Worm (Caenorhabditis elegans) whole organism, L4 larva: ENCODE results near the gene ZK1320.11.
A peak's percentile ranks its signal among the peaks of the same experiment; 100 is the strongest.

Experiments used
- D1046.2 ChIP-seq: fragments of 200-800 bp; sonication (Bioruptor generic); IDR thresholded peaks from 2 replicates; pipeline ENCODE4 v1.3.6; 2022; ENCODE audit warnings: missing genetic modification characterization, missing compliant biosample characterization
- F49E8.2 ChIP-seq: sonication (generic microtip); optimal IDR thresholded peaks from 2 replicates; lab custom pipeline; 2016; ENCODE audit warnings: missing compliant biosample characterization, mild to moderate bottlenecking, missing genetic modification characterization, borderline replicate concordance
- R02D3.7 ChIP-seq: fragments of 150-350 bp; sonication (generic microtip); optimal IDR thresholded peaks from 3 replicates; lab custom pipeline; 2014; ENCODE audit warnings: missing biosample characterization, missing genetic modification characterization
- T20F7.1 ChIP-seq: fragments of 200-800 bp; sonication (Bioruptor generic); optimal IDR thresholded peaks from 2 replicates; lab custom pipeline; 2018; ENCODE audit warnings: mild to moderate bottlenecking, missing genetic modification characterization, missing compliant biosample characterization
- Y105C5A.15 ChIP-seq: fragments of 200-800 bp; sonication (Bioruptor generic); IDR thresholded peaks from 2 replicates; pipeline ENCODE4 v1.3.6; 2022; ENCODE audit warnings: missing genetic modification characterization, missing compliant biosample characterization
- Y48G9A.11 ChIP-seq: fragments of 200-800 bp; sonication (Bioruptor generic); IDR thresholded peaks from 2 replicates; pipeline ENCODE4 v1.3.6; 2022; ENCODE audit warnings: missing genetic modification reagents, missing genetic modification characterization, missing compliant biosample characterization
- Y5F2A.4 ChIP-seq: fragments of 200-800 bp; sonication (Bioruptor generic); optimal IDR thresholded peaks from 2 replicates; lab custom pipeline; 2018; ENCODE audit warnings: mild to moderate bottlenecking, missing genetic modification characterization, missing compliant biosample characterization
- ZK546.5 ChIP-seq, 2 experiments: sonication (generic microtip); optimal IDR thresholded peaks; 2 replicates each; lab custom pipeline; 2017; ENCODE audit warnings: missing biosample characterization in 2 of 2, missing genetic modification characterization in 2 of 2
- aha-1 ChIP-seq: fragments of 150-350 bp; peaks from one replicate; lab custom pipeline; 2014; ENCODE audit warnings: missing biosample characterization, missing genetic modification characterization
- ama-1 ChIP-seq: fragments of 150-350 bp; optimal IDR thresholded peaks from 2 replicates; lab custom pipeline; 2014; ENCODE audit warnings: inconsistent platforms, mixed read lengths
- ceh-20 ChIP-seq: fragments of 200-800 bp; sonication (Bioruptor generic); IDR thresholded peaks from 2 replicates; pipeline ENCODE4 v1.3.6; 2022; ENCODE audit warnings: missing genetic modification reagents, missing genetic modification characterization, missing compliant biosample characterization
- ceh-28 ChIP-seq: fragments of 150-350 bp; optimal IDR thresholded peaks from 2 replicates; lab custom pipeline; 2014; ENCODE audit warnings: missing biosample characterization, missing genetic modification reagents, missing genetic modification characterization
- ceh-44 ChIP-seq: fragments of 200-800 bp; sonication (Bioruptor generic); IDR thresholded peaks from 2 replicates; pipeline ENCODE4 v1.3.6; 2022; ENCODE audit warnings: missing genetic modification reagents, missing genetic modification characterization, missing compliant biosample characterization
- ceh-82 ChIP-seq: sonication (generic microtip); optimal IDR thresholded peaks from 2 replicates; lab custom pipeline; 2017; ENCODE audit warnings: missing biosample characterization, missing genetic modification characterization
- cey-2 ChIP-seq: sonication (generic microtip); optimal IDR thresholded peaks from 3 replicates; lab custom pipeline; 2017; ENCODE audit warnings: missing genetic modification characterization, mild to moderate bottlenecking, missing compliant biosample characterization, antibody characterized with exemption, borderline replicate concordance; ENCODE audit not compliant: insufficient read depth
- ctbp-1 ChIP-seq: fragments of 200-800 bp; sonication (Bioruptor generic); IDR thresholded peaks from 2 replicates; pipeline ENCODE4 v1.3.6; 2022; ENCODE audit warnings: missing genetic modification reagents, missing genetic modification characterization, missing compliant biosample characterization
- daf-12 ChIP-seq: fragments of 150-350 bp; optimal IDR thresholded peaks from 2 replicates; lab custom pipeline; 2014; ENCODE audit warnings: missing biosample characterization, missing genetic modification reagents, missing genetic modification characterization
- daf-16 ChIP-seq, 3 experiments: sonication (generic microtip); optimal IDR thresholded peaks; 2 replicates each; lab custom pipeline; 2016 to 2017; ENCODE audit warnings: missing genetic modification characterization in 3 of 3, missing genetic modification reagents in 3 of 3, mild to moderate bottlenecking in 2 of 3, missing compliant biosample characterization in 2 of 3, missing biosample characterization in 1 of 3, moderate library complexity in 1 of 3
- duxl-1 ChIP-seq: sonication (generic microtip); optimal IDR thresholded peaks from 2 replicates; lab custom pipeline; 2016; ENCODE audit warnings: mild to moderate bottlenecking, missing genetic modification characterization, moderate library complexity, missing compliant biosample characterization; ENCODE audit not compliant: poor library complexity
- dve-1 ChIP-seq: sonication (generic microtip); optimal IDR thresholded peaks from 2 replicates; lab custom pipeline; 2017; ENCODE audit warnings: antibody characterized with exemption, mild to moderate bottlenecking, missing genetic modification characterization, missing compliant biosample characterization; ENCODE audit not compliant: insufficient read depth
- lin-1 ChIP-seq: fragments of 200-800 bp; sonication (Bioruptor generic); IDR thresholded peaks from 2 replicates; pipeline ENCODE4 v1.3.6; 2022; ENCODE audit warnings: missing genetic modification reagents, missing genetic modification characterization, missing compliant biosample characterization
- lin-13 ChIP-seq: fragments of 150-350 bp; optimal IDR thresholded peaks from 2 replicates; lab custom pipeline; 2014; ENCODE audit warnings: missing biosample characterization, missing genetic modification reagents, missing genetic modification characterization
- lir-3 ChIP-seq: sonication (generic microtip); optimal IDR thresholded peaks from 2 replicates; lab custom pipeline; 2016; ENCODE audit warnings: mild to moderate bottlenecking, missing genetic modification characterization, missing compliant biosample characterization
- madf-5 ChIP-seq, 2 experiments: fragments of 200-800 bp; sonication (Bioruptor generic); IDR thresholded peaks; 2 replicates each; pipeline ENCODE4 v1.3.6; 2022; ENCODE audit warnings: missing compliant biosample characterization in 2 of 2, missing genetic modification characterization in 2 of 2
- mdl-1 ChIP-seq, 2 experiments: fragments of 150-350 bp in 1 of 2; sonication (generic microtip) in 1 of 2; optimal IDR thresholded peaks; 2 replicates each; lab custom pipeline; 2014 to 2017; ENCODE audit warnings: missing biosample characterization in 2 of 2, missing genetic modification characterization in 2 of 2
- mes-2 ChIP-seq: sonication (generic microtip); optimal IDR thresholded peaks from 2 replicates; lab custom pipeline; 2016; ENCODE audit warnings: missing genotype, mild to moderate bottlenecking, missing genetic modification characterization, missing compliant biosample characterization; ENCODE audit not compliant: poor library complexity, severe bottlenecking
- nhr-102 ChIP-seq: sonication (generic microtip); optimal IDR thresholded peaks from 2 replicates; lab custom pipeline; 2016; ENCODE audit warnings: mild to moderate bottlenecking, missing genetic modification characterization, moderate library complexity, missing compliant biosample characterization
- nhr-28 ChIP-seq: fragments of 150-350 bp; optimal IDR thresholded peaks from 2 replicates; lab custom pipeline; 2014; ENCODE audit warnings: missing biosample characterization, missing genetic modification characterization
- nhr-76 ChIP-seq: fragments of 150-350 bp; optimal IDR thresholded peaks from 2 replicates; lab custom pipeline; 2014; ENCODE audit warnings: missing biosample characterization, missing genetic modification characterization
- nhr-77 ChIP-seq: fragments of 150-350 bp; optimal IDR thresholded peaks from 2 replicates; lab custom pipeline; 2014; ENCODE audit warnings: missing biosample characterization, missing genetic modification characterization
- sdz-12 ChIP-seq: fragments of 200-800 bp; sonication (Bioruptor generic); optimal IDR thresholded peaks from 2 replicates; lab custom pipeline; 2018; ENCODE audit warnings: mild to moderate bottlenecking, missing genetic modification characterization, missing compliant biosample characterization
- snpc-4 ChIP-seq: fragments of 150-350 bp; optimal IDR thresholded peaks from 2 replicates; lab custom pipeline; 2014; ENCODE audit warnings: missing biosample characterization, missing genetic modification characterization
- spr-1 ChIP-seq: sonication (generic microtip); optimal IDR thresholded peaks from 2 replicates; lab custom pipeline; 2016; ENCODE audit warnings: mild to moderate bottlenecking, missing genetic modification characterization, missing compliant biosample characterization
- unc-39 ChIP-seq: sonication (generic microtip); optimal IDR thresholded peaks from 2 replicates; lab custom pipeline; 2017; ENCODE audit warnings: missing biosample characterization, missing genetic modification characterization
- unc-62 ChIP-seq, 3 experiments: fragments of 150-350 bp in 1 of 3; sonication (generic microtip); optimal IDR thresholded peaks in 2 of 3; peaks in 1 of 3; 1 replicate in 1 of 3; 2 replicates in 2 of 3; lab custom pipeline; 2014 to 2017; ENCODE audit warnings: missing biosample characterization in 3 of 3, missing genetic modification characterization in 3 of 3, missing genetic modification reagents in 3 of 3, missing genotype in 1 of 3
- vab-7 ChIP-seq: fragments of 200-800 bp; sonication (Bioruptor generic); IDR thresholded peaks from 2 replicates; pipeline ENCODE4 v1.3.6; 2022; ENCODE audit warnings: missing genetic modification reagents, missing genetic modification characterization, missing compliant biosample characterization
- zag-1 ChIP-seq: fragments of 150-350 bp; optimal IDR thresholded peaks from 2 replicates; lab custom pipeline; 2014; ENCODE audit warnings: missing biosample characterization, missing genetic modification characterization

The ZK1320.11 gene

ce11 chrII:9668959-9669358 lies 1.5 kb downstream of the ZK1320.11 start, which contains the start of gene taf-8 (continued):
- TF ChIP-seq lin-13 (no peak), ZK546.5 (tag; optimal IDR thresholded peaks at IDR 0.05; lab: Kevin White, UChicago) (no peak), ceh-20 (GFP tag; lab: Robert Waterston, UW) (no peak), cey-2 (tag; lab: Kevin White, UChicago) (no peak), nhr-76 (tag; lab: Kevin White, UChicago) (no peak), ceh-28 (tag; lab: Kevin White, UChicago) (no peak), nhr-77 (tag; lab: Kevin White, UChicago) (no peak), T20F7.1 (GFP tag; lab: Kevin White, UChicago) (peak; percentile 97), aha-1 (tag; lab: Kevin White, UChicago) (peak; percentile 78), daf-12 (tag; lab: Kevin White, UChicago) (no peak), nhr-28 (tag; lab: Kevin White, UChicago) (peak; percentile 9), zag-1 (tag; lab: Kevin White, UChicago) (no peak), daf-16 (GFP tag; optimal IDR thresholded peaks at IDR 0.05; lab: Kevin White, UChicago) (no peak), daf-16 (tag; optimal IDR thresholded peaks at IDR 0.05; lab: Kevin White, UChicago) (peak; percentile 42), Y105C5A.15 (GFP tag; lab: Robert Waterston, UW) (no peak), lin-1 (GFP tag; lab: Robert Waterston, UW) (no peak), lir-3 (no peak), ama-1 (lab: Kevin White, UChicago) (no peak), R02D3.7 (peak; percentile 68), ctbp-1 (no peak), Y5F2A.4 (GFP tag; lab: Kevin White, UChicago) (no peak), unc-62 (GFP tag; optimal IDR thresholded peaks at IDR 0.05 in 1 of 2; lab: Kevin White, UChicago) (peak in 1 of 2 experiments; percentile 59), unc-62 (tag; optimal IDR thresholded peaks at IDR 0.05; lab: Kevin White, UChicago) (no peak)

- TF ChIP-seq vab-7 (GFP tag; lab: Robert Waterston, UW) (no peak), nhr-102 (tag; lab: Kevin White, UChicago) (no peak), sdz-12 (GFP tag; lab: Kevin White, UChicago) (no peak), dve-1 (tag; lab: Kevin White, UChicago) (no peak), nhr-28 (tag; lab: Kevin White, UChicago) (no peak), duxl-1 (no peak), F49E8.2 (tag; lab: Kevin White, UChicago) (no peak), ceh-44 (GFP tag; lab: Robert Waterston, UW) (no peak), D1046.2 (no peak), ceh-82 (no peak), zag-1 (tag; lab: Kevin White, UChicago) (no peak), mes-2 (tag; lab: Kevin White, UChicago) (no peak), daf-16 (GFP tag; optimal IDR thresholded peaks at IDR 0.05; lab: Kevin White, UChicago) (no peak), daf-16 (tag; optimal IDR thresholded peaks at IDR 0.05; lab: Kevin White, UChicago) (no peak), unc-39 (tag; lab: Kevin White, UChicago) (no peak), spr-1 (tag; lab: Kevin White, UChicago) (no peak), ceh-28 (tag; lab: Kevin White, UChicago) (no peak), Y48G9A.11 (no peak)
Measured at ce11 chrII:9671308-9671707, 3.9 kb downstream of the ZK1320.11 start, which contains the start of gene ZK1320.7. Gene ZK1320.7 (plus strand): TSS chrII:9671608.

DNA sequence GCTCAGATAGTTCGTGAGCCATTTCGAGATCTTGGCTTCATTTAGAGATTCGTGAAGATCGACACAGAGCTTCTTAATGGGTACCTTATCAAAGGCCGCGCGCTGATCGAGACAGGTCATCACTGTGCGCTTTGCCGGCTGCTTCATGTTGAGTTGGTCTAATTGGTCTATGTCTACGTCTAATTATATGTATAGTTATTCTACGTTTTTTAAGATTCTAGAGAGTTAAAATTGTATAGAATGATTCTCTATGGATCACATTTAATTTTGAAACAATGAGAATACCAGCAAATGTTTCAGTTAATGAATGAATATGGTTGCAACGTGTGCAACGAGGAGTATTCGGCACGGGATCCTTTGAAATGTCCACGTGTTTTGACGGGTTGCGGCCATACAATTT lies 7.3 kb downstream of the ZK1320.11 start, which contains the start of gene arc-1:
Gene arc-1 (plus strand): TSS at position 301 of the 400 bp plus-strand sequence.
- TF ChIP-seq madf-5 (GFP tag; IDR thresholded peaks at IDR 0.05; lab: Robert Waterston, UW) (no peak), ceh-82 (no peak), ceh-44 (GFP tag; lab: Robert Waterston, UW) (no peak), snpc-4 (tag; lab: Kevin White, UChicago) (no peak), vab-7 (GFP tag; lab: Robert Waterston, UW) (no peak), unc-39 (tag; lab: Kevin White, UChicago) (no peak), mdl-1 (tag; optimal IDR thresholded peaks at IDR 0.05; lab: Kevin White, UChicago) (no peak)
- TF ChIP-seq, all 104 proteins: peak for 0
